Worm (Caenorhabditis elegans) whole organism, L4 larva: Measurements from ENCODE around the gene str-113.

Experiments used
- F44E2.7 ChIP-seq: fragments of 200-800 bp; sonication (Bioruptor generic); IDR thresholded peaks from 2 replicates; pipeline ENCODE4 v2.1.2; 2022; ENCODE audit warnings: missing genetic modification characterization, missing compliant biosample characterization
- F49E8.2 ChIP-seq: sonication (generic microtip); optimal IDR thresholded peaks from 2 replicates; lab custom pipeline; 2016; ENCODE audit warnings: missing compliant biosample characterization, mild to moderate bottlenecking, missing genetic modification characterization, borderline replicate concordance
- dve-1 ChIP-seq: sonication (generic microtip); optimal IDR thresholded peaks from 2 replicates; lab custom pipeline; 2017; ENCODE audit warnings: antibody characterized with exemption, mild to moderate bottlenecking, missing genetic modification characterization, missing compliant biosample characterization; ENCODE audit not compliant: insufficient read depth
- snpc-4 ChIP-seq: fragments of 150-350 bp; optimal IDR thresholded peaks from 2 replicates; lab custom pipeline; 2014; ENCODE audit warnings: missing biosample characterization, missing genetic modification characterization

DNA sequence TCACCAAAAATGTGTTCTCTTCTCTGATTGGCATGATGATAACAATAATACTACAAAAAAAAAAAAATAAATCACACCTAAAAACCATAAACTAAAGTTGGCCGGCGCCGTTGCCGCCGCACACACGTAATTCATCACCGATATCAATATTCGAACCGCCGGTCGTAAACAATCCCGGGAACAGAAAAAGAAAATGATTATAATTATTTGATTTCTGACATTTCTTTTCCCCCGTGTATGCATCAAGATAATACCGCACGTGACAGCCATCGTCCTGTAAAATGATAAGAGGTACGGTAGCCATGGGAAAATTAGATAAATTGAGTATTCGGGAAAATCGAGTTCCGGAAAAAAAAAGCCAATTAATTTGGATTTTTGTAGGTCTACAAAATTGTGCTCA is 30.3 kb upstream of the str-113 start:
- TF ChIP-seq F49E8.2 (tag; lab: Kevin White, UChicago) = no peak
- no peak for TF ChIP-seq F44E2.7 (GFP tag; lab: Robert Waterston, UW)
- peak; percentile 86 for TF ChIP-seq dve-1 (tag; lab: Kevin White, UChicago)
- TF ChIP-seq snpc-4 (tag; lab: Kevin White, UChicago) = no peak
